Fruit fly (Drosophila melanogaster) whole organism, embryonic: ENCODE results near the gene Ptp10D.

Experiments used
- CG12219 ChIP-seq: fragments of 200-800 bp; sonication (Bioruptor generic); optimal IDR thresholded peaks from 3 replicates; lab custom pipeline; 2018; ENCODE audit warnings: missing biosample characterization, mild to moderate bottlenecking, missing genetic modification characterization
- CG30020 ChIP-seq: fragments of 200-800 bp; optimal IDR thresholded peaks from 2 replicates; lab custom pipeline; 2019; ENCODE audit warnings: missing biosample characterization, mild to moderate bottlenecking, missing genetic modification characterization, moderate library complexity
- CG30403 ChIP-seq: fragments of 200-800 bp; sonication (Bioruptor generic); optimal IDR thresholded peaks from 3 replicates; lab custom pipeline; 2016; ENCODE audit warnings: missing biosample characterization, missing genetic modification characterization
- CG4820 ChIP-seq: fragments of 200-800 bp; sonication (Bioruptor generic); optimal IDR thresholded peaks from 3 replicates; lab custom pipeline; 2016; ENCODE audit warnings: missing biosample characterization, missing genetic modification characterization
- Dip3 ChIP-seq: fragments of 200-800 bp; sonication (Bioruptor generic); optimal IDR thresholded peaks from 3 replicates; lab custom pipeline; 2016; ENCODE audit warnings: missing biosample characterization, missing genetic modification characterization
- Doc2 ChIP-seq: fragments of 200-800 bp; sonication (Bioruptor generic); IDR thresholded peaks from 2 replicates; pipeline ENCODE4 v1.3.6; 2022; ENCODE audit warnings: missing biosample characterization, missing genetic modification characterization
- Myb ChIP-seq: fragments of 200-800 bp; sonication (Bioruptor generic); optimal IDR thresholded peaks from 2 replicates; lab custom pipeline; 2016; ENCODE audit warnings: missing biosample characterization, missing genetic modification characterization
- ara ChIP-seq: fragments of 200-800 bp; sonication (Bioruptor generic); IDR thresholded peaks from 2 replicates; pipeline ENCODE4 v1.3.6; 2022; ENCODE audit warnings: missing biosample characterization, missing genetic modification characterization
- bbx ChIP-seq: fragments of 200-800 bp; sonication (Bioruptor generic); IDR thresholded peaks from 2 replicates; pipeline ENCODE4 v1.3.6; 2022; ENCODE audit warnings: missing biosample characterization, missing genetic modification characterization; ENCODE audit not compliant: partially characterized antibody
- en ChIP-seq: fragments of 200-800 bp; sonication (Bioruptor generic); optimal IDR thresholded peaks from 2 replicates; lab custom pipeline; 2016; ENCODE audit warnings: missing biosample characterization, missing genetic modification characterization
- grau ChIP-seq: fragments of 200-800 bp; optimal IDR thresholded peaks from 3 replicates; lab custom pipeline; 2019; ENCODE audit warnings: missing biosample characterization, mild to moderate bottlenecking, missing genetic modification characterization, moderate library complexity
- lov ChIP-seq, 2 experiments: fragments of 200-800 bp in 1 of 2; fragments of >200 bp in 1 of 2; sonication (Bioruptor generic) in 1 of 2; IDR thresholded peaks in 1 of 2; optimal IDR thresholded peaks in 1 of 2; 2 replicates in 1 of 2; 3 replicates in 1 of 2; pipeline versions ENCODE4 v1.3.6 to Lab custom; 2017 to 2022; ENCODE audit warnings: missing biosample characterization in 1 of 2, missing genetic modification characterization in 1 of 2
- psq ChIP-seq: fragments of 200-800 bp; sonication (Bioruptor generic); optimal IDR thresholded peaks from 2 replicates; lab custom pipeline; 2017; ENCODE audit warnings: missing biosample characterization, missing genetic modification characterization
- tx ChIP-seq: fragments of 200-800 bp; sonication (Bioruptor generic); optimal IDR thresholded peaks from 2 replicates; lab custom pipeline; 2016; ENCODE audit warnings: missing biosample characterization, missing genetic modification characterization

dm6 chrX:11640477-11640876, 18.7 kb downstream of the Ptp10D start:
- no peak for TF ChIP-seq CG4820 (GFP tag; lab: Kevin White, UChicago)
- TF ChIP-seq Myb (GFP tag; lab: Kevin White, UChicago): no peak
- no peak for TF ChIP-seq CG12219
- no peak for TF ChIP-seq psq (GFP tag; lab: Kevin White, UChicago)
- no peak for TF ChIP-seq grau (tag; lab: Kevin White, UChicago)
- TF ChIP-seq Dip3 (GFP tag; lab: Kevin White, UChicago): no peak
- no peak for TF ChIP-seq lov (optimal IDR thresholded peaks at IDR 0.05; lab: Kevin White, UChicago)
- TF ChIP-seq lov (GFP tag; IDR thresholded peaks at IDR 0.05; lab: Robert Waterston, UW): no peak
- TF ChIP-seq Doc2: no peak
- no peak for TF ChIP-seq bbx (GFP tag; lab: Robert Waterston, UW)
- no peak for TF ChIP-seq tx (GFP tag; lab: Kevin White, UChicago)
- TF ChIP-seq CG30020 (tag; lab: Kevin White, UChicago): peak; percentile 59
- no peak for TF ChIP-seq ara (GFP tag; lab: Robert Waterston, UW)
- TF ChIP-seq CG30403: no peak
- no peak for TF ChIP-seq en
